Worm (Caenorhabditis elegans) whole organism, L1 larva: ENCODE measurements around the gene K03A11.6.

ENCODE experiments used
- aha-1 ChIP-seq: fragments of 150-350 bp; optimal IDR thresholded peaks from 2 replicates; lab custom pipeline; 2014; ENCODE audit warnings: missing biosample characterization, missing genetic modification characterization
- egl-27 ChIP-seq, 2 experiments: fragments of 150-350 bp in 1 of 2; sonication (generic microtip); optimal IDR thresholded peaks; 3 replicates each; lab custom pipeline; 2017 to 2018; ENCODE audit warnings: missing biosample characterization in 2 of 2, missing genetic modification characterization in 2 of 2, missing genetic modification reagents in 2 of 2
- elt-3 ChIP-seq, 6 experiments: fragments of 150-350 bp in 1 of 6; sonication (generic microtip); optimal IDR thresholded peaks; 2 replicates each; lab custom pipeline; 2017 to 2018; ENCODE audit warnings: missing biosample characterization in 6 of 6, missing genetic modification characterization in 6 of 6, inconsistent platforms in 1 of 6
- fos-1 ChIP-seq: fragments of 150-350 bp; optimal IDR thresholded peaks from 2 replicates; lab custom pipeline; 2014; ENCODE audit warnings: missing biosample characterization, missing genetic modification characterization
- lin-13 ChIP-seq: fragments of 150-350 bp; optimal IDR thresholded peaks from 2 replicates; lab custom pipeline; 2014; ENCODE audit warnings: missing biosample characterization, missing genetic modification reagents, missing genetic modification characterization
- nhr-237 ChIP-seq: fragments of 150-350 bp; optimal IDR thresholded peaks from 2 replicates; lab custom pipeline; 2014; ENCODE audit warnings: missing biosample characterization, missing genetic modification characterization
- nhr-76 ChIP-seq: sonication (generic microtip); optimal IDR thresholded peaks from 2 replicates; lab custom pipeline; 2017; ENCODE audit warnings: missing biosample characterization, missing genetic modification characterization
- nhr-90 ChIP-seq: sonication (generic microtip); optimal IDR thresholded peaks from 2 replicates; lab custom pipeline; 2016; ENCODE audit warnings: mild to moderate bottlenecking, missing genetic modification characterization, missing compliant biosample characterization; ENCODE audit not compliant: poor library complexity

DNA sequence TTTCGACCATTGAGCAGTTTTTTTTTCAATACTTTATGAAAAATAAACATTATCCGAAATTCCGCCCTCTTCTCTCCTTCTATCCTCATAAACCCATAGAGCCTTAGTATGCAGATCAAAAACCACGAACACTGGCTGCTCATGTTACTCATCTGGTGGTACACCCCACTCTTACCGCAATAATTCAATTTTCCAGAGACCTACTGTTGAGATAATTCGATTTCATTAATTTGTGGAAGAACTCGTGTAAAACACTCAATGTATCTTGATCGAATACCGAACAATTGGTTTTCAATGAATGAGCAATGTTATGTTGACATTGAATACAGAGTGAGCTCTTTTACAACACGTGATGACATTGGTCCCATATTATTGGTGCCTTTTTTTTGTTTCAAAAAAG is 34.2 kb upstream of the K03A11.6 start:
- TF ChIP-seq nhr-90 (tag; lab: Kevin White, UChicago) (no peak), nhr-237 (tag; lab: Kevin White, UChicago) (no peak), elt-3 (tag; optimal IDR thresholded peaks at IDR 0.05; lab: Kevin White, UChicago) (no peak), egl-27 (tag; optimal IDR thresholded peaks at IDR 0.05; lab: Kevin White, UChicago) (no peak), nhr-76 (tag; lab: Kevin White, UChicago) (no peak), fos-1 (tag; lab: Kevin White, UChicago) (no peak), aha-1 (tag; lab: Kevin White, UChicago) (no peak), lin-13 (GFP tag; lab: Kevin White, UChicago) (no peak)
